Worm (Caenorhabditis elegans): ENCODE data around the gene C06A6.4.

- TF ChIP-seq nhr-77 (tag; optimal IDR thresholded peaks at IDR 0.05) (no peak), ces-1 (GFP tag; optimal IDR thresholded peaks at IDR 0.05) (no peak), mep-1 (tag; optimal IDR thresholded peaks at IDR 0.05) (no peak), fkh-10 (GFP tag; optimal IDR thresholded peaks at IDR 0.05) (no peak), skn-1 (tag; optimal IDR thresholded peaks at IDR 0.05) (no peak), alr-1 (tag; optimal IDR thresholded peaks at IDR 0.05; ENCODE audit: borderline replicate concordance) (no peak), fos-1 (tag; optimal IDR thresholded peaks at IDR 0.05) (no peak), nhr-90 (tag; optimal IDR thresholded peaks at IDR 0.05; ENCODE audit: poor library complexity) (no peak), unc-62 (GFP tag; optimal IDR thresholded peaks at IDR 0.05) (no peak), snpc-4 (tag; optimal IDR thresholded peaks at IDR 0.05) (no peak), unc-86 (tag; optimal IDR thresholded peaks at IDR 0.05) (no peak), lin-15B (tag; optimal IDR thresholded peaks at IDR 0.05) (no peak), ets-5 (GFP tag; IDR thresholded peaks at IDR 0.05) (no peak), lin-13 (GFP tag; optimal IDR thresholded peaks at IDR 0.05) (no peak)
Observed at ce11 chrIV:7844333-7844973, 15.4 kb upstream of the C06A6.4 start.

Data from whole organism, L1 larva.